Fruit fly (Drosophila melanogaster) whole organism: ENCODE data around the gene mre11.

Source experiments
- CG8478 ChIP-seq: fragments of >200 bp; optimal IDR thresholded peaks from 2 replicates; lab custom pipeline; 2018; ENCODE audit warnings: inconsistent platforms
- Dll ChIP-seq: fragments of >200 bp; optimal IDR thresholded peaks from 2 replicates; lab custom pipeline; 2017
- EcR ChIP-seq, 2 experiments: fragments of >200 bp; optimal IDR thresholded peaks; 2 replicates each; lab custom pipeline; 2017; ENCODE audit warnings: missing biosample characterization in 2 of 2, missing genetic modification characterization in 2 of 2, missing genetic modification reagents in 2 of 2
- pan ChIP-seq: fragments of >200 bp; optimal IDR thresholded peaks from 2 replicates; lab custom pipeline; 2017
- psq ChIP-seq: fragments of >200 bp; optimal IDR thresholded peaks from 2 replicates; lab custom pipeline; 2017
- usp ChIP-seq: fragments of >200 bp; optimal IDR thresholded peaks from 2 replicates; lab custom pipeline; 2017; ENCODE audit warnings: missing biosample characterization, missing genetic modification characterization, mixed read lengths

mre11 gene

DNA sequence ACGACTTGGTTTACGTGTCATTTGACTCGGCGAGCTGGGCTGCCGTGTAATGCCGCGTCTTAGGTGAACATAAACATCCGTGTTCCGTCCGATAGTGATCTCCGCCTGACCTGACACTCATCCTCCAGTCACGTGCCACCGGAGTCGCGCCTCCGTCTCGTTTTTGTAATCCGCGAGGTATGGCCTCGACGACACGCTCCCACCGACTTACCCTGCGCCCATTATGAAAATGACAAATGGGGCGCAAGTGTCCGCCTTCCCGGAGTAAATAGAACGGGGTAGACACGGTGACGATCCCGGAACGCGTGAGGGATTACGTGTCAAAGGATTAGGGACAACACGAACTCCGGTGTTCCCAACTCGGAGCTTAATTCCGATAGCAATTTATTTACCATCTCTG is 13.9 kb downstream of the mre11 start:
- TF ChIP-seq Dll (lab: Kevin White, UChicago) (no peak), usp (GFP tag; lab: Kevin White, UChicago) (no peak), EcR (GFP tag; optimal IDR thresholded peaks at IDR 0.05; lab: Kevin White, UChicago) (no peak), pan (lab: Kevin White, UChicago) (no peak), psq (lab: Kevin White, UChicago) (no peak), CG8478 (no peak)

DNA sequence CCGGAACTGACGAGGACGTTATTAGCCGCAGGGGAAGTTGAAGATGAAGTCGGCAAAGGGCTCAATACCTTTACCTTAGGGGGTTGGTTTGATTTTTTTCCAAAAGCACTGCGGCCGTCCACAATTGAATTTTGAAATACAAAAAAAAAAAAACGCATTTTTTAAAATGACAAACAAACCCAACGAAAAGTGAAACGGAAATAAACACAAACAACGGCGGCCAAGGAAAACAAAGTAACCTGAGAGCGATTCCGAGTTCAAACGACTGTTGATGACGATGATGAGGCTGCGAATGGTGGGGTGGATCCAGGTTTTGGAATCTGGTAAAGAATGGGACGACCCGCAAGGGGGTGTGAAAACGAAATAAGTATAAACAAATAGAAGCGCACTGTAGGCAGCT is 14.6 kb downstream of the mre11 start:
- TF ChIP-seq usp (GFP tag; lab: Kevin White, UChicago) (no peak), Dll (lab: Kevin White, UChicago) (no peak), psq (lab: Kevin White, UChicago) (no peak), pan (lab: Kevin White, UChicago) (no peak), EcR (GFP tag; optimal IDR thresholded peaks at IDR 0.05; lab: Kevin White, UChicago) (no peak), CG8478 (no peak)

DNA sequence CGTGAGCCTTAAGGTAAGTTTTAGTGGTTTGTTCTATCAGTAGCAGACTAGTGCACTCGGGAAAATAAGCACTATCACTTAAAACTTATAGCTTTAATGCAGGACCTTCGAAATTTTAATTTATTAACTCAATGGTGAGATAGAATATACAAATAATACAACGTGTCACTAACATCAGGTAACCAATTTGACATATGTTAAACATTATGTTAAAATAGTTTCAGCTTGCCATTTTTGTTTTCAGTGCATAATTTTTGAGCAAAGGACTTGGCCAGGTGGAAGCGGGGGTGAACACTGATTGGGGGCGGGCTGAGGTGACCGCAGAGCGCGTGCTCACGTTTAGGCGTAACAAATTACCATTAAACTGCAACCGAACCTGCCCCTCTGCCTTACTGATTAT is 20.6 kb downstream of the mre11 start:
- TF ChIP-seq pan (lab: Kevin White, UChicago): no peak
- no peak for TF ChIP-seq psq (lab: Kevin White, UChicago)
- no peak for TF ChIP-seq Dll (lab: Kevin White, UChicago)
- TF ChIP-seq usp (GFP tag; lab: Kevin White, UChicago): no peak
- no peak for TF ChIP-seq CG8478
- TF ChIP-seq EcR (GFP tag; optimal IDR thresholded peaks at IDR 0.05; lab: Kevin White, UChicago): no peak

DNA sequence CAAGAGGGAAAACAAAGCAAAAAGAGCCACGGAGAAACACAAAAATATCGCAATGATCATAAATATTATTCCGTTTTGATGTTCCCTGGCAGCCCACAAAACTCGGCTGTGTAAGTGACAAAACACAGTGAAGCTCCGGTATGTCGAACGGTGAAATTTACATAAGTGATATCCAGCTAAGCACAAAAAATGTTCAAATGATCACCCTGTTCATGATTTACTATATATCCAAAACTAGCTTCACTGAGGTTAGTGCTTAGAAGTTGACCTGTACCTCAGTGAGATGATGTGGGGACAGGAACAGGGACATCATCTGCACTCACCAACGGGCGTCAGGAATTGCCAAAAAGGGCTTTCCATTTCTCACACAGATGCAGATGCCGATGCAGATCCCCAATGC is 24.2 kb downstream of the mre11 start:
- TF ChIP-seq EcR (GFP tag; optimal IDR thresholded peaks at IDR 0.05; lab: Kevin White, UChicago) (no peak), usp (GFP tag; lab: Kevin White, UChicago) (no peak), CG8478 (no peak), psq (lab: Kevin White, UChicago) (no peak), pan (lab: Kevin White, UChicago) (no peak), Dll (lab: Kevin White, UChicago) (no peak)

DNA sequence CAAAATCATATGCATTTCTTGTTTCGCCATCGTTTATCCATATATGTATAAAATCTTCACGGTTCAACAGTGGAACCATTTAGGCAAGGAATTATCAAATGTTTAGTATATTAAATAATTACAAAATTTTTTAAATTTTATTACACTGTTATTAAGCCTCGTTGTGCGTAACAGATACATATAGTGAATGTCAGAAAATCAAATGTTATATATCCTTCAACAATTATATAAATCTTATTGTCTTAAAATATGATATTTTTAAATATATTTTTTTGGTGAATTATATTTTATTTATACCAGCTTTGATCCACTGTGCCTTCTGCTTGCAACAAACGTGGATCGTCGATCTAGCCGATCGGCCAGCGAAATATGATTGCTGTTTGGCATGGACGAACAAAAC is 25.2 kb downstream of the mre11 start:
- no peak for TF ChIP-seq usp (GFP tag; lab: Kevin White, UChicago)

DNA sequence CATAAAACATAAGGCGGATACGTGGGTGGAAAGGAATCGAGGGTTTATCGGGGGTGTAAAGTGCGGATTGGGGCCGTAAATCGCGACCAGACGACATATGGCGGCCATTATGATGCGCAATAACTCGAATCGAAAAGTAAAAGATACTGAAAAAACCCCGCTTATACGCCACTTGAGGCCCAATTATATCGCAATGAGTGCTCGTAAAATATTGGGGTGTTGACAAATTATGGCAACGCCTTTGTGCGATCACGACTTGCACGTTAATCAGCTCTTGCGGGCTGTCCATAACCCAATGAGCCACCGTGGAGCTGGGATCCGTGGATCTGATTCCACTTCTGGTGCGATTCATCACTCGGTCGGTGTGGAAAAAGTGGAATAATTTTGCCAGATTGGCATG is 27.9 kb downstream of the mre11 start:
- TF ChIP-seq psq (lab: Kevin White, UChicago): no peak
- no peak for TF ChIP-seq pan (lab: Kevin White, UChicago)
- no peak for TF ChIP-seq CG8478
- no peak for TF ChIP-seq usp (GFP tag; lab: Kevin White, UChicago)
- TF ChIP-seq Dll (lab: Kevin White, UChicago): no peak
- TF ChIP-seq EcR (GFP tag; optimal IDR thresholded peaks at IDR 0.05; lab: Kevin White, UChicago): no peak

DNA sequence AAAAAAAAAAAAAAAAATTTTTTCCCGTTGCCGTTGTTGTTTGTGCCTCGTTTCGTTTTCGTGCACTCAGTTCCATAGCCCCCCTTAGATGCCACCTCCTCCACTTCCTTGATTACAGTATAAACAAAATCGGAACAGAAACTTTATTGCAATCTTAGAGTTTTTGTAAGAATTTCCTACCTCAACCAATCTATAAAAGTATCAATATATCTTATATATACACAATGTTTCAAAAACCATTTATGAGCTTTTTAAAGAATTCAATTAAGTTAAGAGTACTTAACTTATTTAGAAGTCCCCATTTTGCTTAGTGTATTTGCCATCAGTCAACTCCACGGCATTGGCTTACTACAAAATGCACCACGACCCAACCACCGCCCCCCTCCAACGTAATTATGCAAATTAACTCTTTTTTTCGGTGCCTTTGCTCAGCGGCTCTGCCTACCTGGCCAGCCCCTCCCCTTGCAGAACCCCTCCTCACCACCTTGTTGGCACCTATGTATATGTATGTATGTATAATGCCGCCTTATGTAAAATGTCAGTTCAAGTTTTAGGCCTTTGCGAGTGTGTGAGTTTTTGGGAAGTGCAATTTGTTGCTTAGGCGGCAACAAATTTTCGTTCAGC is 35.9 kb downstream of the mre11 start:
- no peak for TF ChIP-seq psq (lab: Kevin White, UChicago)
- TF ChIP-seq Dll (lab: Kevin White, UChicago): no peak
- no peak for TF ChIP-seq pan (lab: Kevin White, UChicago)
- no peak for TF ChIP-seq EcR (GFP tag; optimal IDR thresholded peaks at IDR 0.05; lab: Kevin White, UChicago)
- no peak for TF ChIP-seq usp (GFP tag; lab: Kevin White, UChicago)
- no peak for TF ChIP-seq CG8478

DNA sequence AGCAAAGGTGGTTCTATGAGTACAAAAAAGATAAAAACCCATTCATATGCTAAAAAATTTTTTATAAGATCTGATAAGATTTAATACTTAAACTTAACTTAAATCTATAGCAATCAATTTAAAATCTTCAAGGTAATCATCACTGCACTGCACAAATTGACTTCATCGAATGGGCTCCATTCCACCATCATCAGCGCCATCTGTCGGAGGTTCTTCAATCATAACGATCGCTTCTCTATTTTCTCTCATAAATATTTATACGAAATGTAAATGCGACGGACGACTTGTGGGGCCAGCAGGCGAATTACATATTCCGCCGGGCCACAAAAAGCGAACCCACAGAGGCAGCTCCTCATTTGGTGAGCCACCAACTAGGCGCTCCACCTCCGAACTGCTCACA is 36.6 kb downstream of the mre11 start:
- TF ChIP-seq CG8478 (no peak), pan (lab: Kevin White, UChicago) (no peak), Dll (lab: Kevin White, UChicago) (no peak), usp (GFP tag; lab: Kevin White, UChicago) (no peak), psq (lab: Kevin White, UChicago) (no peak), EcR (GFP tag; optimal IDR thresholded peaks at IDR 0.05; lab: Kevin White, UChicago) (no peak)

DNA sequence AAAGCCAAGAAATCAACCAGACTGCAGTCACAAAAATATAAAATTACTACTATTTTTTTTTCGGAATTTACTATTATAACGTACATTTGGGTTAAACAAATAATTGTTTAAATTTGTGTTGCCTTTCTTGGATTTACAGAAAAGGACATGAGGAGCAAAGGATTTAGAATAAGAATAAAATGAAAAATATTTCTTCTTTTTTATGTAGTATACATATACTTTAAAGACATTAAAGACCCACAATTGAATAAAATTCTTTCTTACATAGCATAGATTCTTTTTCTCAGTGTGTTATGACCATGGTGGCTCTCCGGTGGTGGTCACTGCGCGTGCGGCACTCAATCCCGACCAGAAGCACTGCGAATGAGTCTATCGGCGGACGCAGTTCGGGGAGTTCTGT is 37.3 kb downstream of the mre11 start:
- TF ChIP-seq CG8478 (no peak), usp (GFP tag; lab: Kevin White, UChicago) (no peak), psq (lab: Kevin White, UChicago) (no peak), EcR (GFP tag; optimal IDR thresholded peaks at IDR 0.05; lab: Kevin White, UChicago) (no peak), Dll (lab: Kevin White, UChicago) (no peak), pan (lab: Kevin White, UChicago) (no peak)

DNA sequence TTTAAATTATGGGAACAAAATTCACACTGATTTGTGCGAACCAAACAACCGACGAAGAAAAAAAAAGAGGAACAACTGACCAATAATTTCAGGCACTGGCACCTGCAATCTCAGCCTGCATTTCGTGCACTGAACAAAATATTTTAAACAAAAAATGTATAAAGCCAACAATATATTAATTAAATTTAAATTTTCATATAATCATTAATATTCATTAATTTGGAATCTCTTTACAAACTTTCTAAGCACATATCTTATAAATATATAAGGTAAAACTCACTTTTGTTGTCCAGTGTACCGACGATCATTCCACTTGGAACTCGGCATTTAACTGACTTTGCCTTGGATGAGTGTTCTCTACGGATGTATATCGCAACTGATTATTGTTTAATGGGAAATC is 40.2 kb downstream of the mre11 start:
- TF ChIP-seq psq (lab: Kevin White, UChicago) (no peak), pan (lab: Kevin White, UChicago) (no peak), CG8478 (no peak)

DNA sequence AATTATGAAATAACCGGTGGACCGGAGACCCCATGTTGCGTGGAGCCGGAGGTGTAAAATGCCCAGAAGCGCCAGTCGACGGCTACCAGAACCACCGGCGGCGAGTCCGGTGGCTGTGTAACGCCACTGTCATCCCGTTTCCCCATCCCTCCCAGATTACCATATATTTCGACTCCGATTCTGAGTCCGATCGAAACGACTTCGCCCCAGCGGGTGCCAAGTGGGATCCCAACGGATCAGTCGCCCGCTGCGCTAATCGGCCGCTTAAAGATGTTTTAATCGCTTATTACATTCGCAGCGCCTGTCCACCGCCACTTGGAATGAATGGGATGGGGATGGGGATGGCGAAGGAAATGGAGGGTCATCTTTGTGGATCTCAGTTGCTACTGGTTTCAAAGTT is 40.9 kb downstream of the mre11 start:
- no peak for TF ChIP-seq Dll (lab: Kevin White, UChicago)
- no peak for TF ChIP-seq EcR (GFP tag; optimal IDR thresholded peaks at IDR 0.05; lab: Kevin White, UChicago)
- no peak for TF ChIP-seq usp (GFP tag; lab: Kevin White, UChicago)
- no peak for TF ChIP-seq pan (lab: Kevin White, UChicago)
- TF ChIP-seq CG8478: no peak
- no peak for TF ChIP-seq psq (lab: Kevin White, UChicago)

DNA sequence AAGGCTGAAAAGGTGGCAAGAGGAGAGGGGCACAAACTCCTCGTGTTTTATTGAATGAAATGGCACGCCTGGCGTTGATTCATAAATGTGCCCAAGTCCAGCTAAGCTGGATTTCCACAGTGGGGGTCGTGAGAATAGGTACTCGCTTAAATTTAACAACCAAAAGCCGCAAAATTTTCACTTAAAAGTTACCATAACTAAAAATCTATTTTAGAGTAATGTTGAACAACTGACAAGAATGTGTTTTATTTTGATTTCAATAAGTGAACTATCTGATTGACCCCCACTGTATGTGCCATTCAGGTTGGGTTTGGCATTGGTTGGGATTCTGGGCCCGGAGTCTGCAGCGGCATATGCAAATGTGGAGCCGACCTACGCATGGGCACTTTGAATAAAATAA is 42.0 kb downstream of the mre11 start:
- TF ChIP-seq EcR (GFP tag; optimal IDR thresholded peaks at IDR 0.05; lab: Kevin White, UChicago) (no peak), psq (lab: Kevin White, UChicago) (no peak), pan (lab: Kevin White, UChicago) (no peak), CG8478 (no peak), Dll (lab: Kevin White, UChicago) (no peak), usp (GFP tag; lab: Kevin White, UChicago) (no peak)
